Fruit fly (Drosophila melanogaster): ENCODE measurements around the gene Pgam5.
A peak's percentile ranks its signal among the peaks of the same experiment; 100 is the strongest.

Gene Pgam5

DNA sequence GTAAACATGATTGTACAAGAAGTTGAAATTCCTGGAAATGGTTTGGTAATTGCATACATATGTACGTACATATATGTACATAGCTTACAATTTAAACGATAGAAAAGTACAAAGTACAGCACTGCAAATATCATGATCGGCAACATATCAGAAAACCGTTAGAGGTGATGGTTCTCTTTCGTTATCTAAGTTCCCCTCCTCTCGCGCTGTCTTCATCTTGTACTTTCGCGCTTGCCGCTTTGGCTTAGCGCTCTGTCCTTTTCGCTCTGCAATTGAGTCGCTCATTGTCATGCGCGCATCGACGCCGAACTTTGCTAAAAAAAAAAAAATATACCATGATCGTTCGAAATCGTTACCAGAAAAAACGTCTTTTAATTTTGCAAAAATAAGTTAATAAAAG is 30.6 kb upstream of the Pgam5 start:
- TF ChIP-seq Snoo (tag; optimal IDR thresholded peaks at IDR 0.05) = no peak
- no peak for TF ChIP-seq CG8301 (tag; optimal IDR thresholded peaks at IDR 0.05)
- TF ChIP-seq CG12605 (GFP tag; IDR thresholded peaks at IDR 0.05) = no peak

DNA sequence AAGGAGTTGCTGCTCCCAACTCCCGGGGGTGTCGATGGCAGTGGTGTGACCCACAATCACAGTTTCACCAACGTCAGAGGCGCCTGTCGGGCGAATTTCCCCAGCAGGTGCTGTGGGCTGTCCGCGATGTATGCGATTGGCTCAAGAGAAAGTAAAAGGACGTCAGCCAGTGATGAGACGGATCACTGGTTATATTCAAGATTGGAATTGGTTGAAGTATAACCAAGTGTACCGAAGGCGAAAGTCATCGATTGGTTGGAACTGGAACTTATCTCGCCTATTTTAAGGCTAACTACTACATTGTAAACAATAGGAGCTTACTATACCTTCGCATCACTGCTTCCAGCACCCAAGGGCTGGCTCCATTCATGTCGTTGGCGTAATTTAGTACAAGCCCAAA is 29.7 kb upstream of the Pgam5 start, which contains the start of gene CG32801:
CG32801 (minus strand) TSS at position 101 of the 400 bp plus-strand sequence.
- TF ChIP-seq CG10348 (GFP tag; IDR thresholded peaks at IDR 0.05) = no peak
- TF ChIP-seq CG12605 (GFP tag; IDR thresholded peaks at IDR 0.05) = no peak
- TF ChIP-seq fd96Ca (GFP tag; IDR thresholded peaks at IDR 0.05) = no peak
- no peak for TF ChIP-seq CG8301 (tag; optimal IDR thresholded peaks at IDR 0.05)
- no peak for TF ChIP-seq gl (tag; optimal IDR thresholded peaks at IDR 0.05)
- TF ChIP-seq Snoo (tag; optimal IDR thresholded peaks at IDR 0.05) = no peak

- TF ChIP-seq CG13204 (GFP tag; optimal IDR thresholded peaks at IDR 0.05) (no peak), CG8301 (tag; optimal IDR thresholded peaks at IDR 0.05) (no peak), CG8159 (tag; optimal IDR thresholded peaks at IDR 0.05) (no peak), EcR (GFP tag; optimal IDR thresholded peaks at IDR 0.05) (peak; percentile 39), CG4496 (GFP tag; IDR thresholded peaks at IDR 0.05) (no peak), Ets98B (GFP tag; IDR thresholded peaks at IDR 0.05) (no peak)
Measured at dm6 chrX:1901605-1902136, 28.3 kb upstream of the Pgam5 start, which contains the start of gene Ldaf1. Gene Ldaf1 (minus strand): TSS chrX:1901911.

DNA sequence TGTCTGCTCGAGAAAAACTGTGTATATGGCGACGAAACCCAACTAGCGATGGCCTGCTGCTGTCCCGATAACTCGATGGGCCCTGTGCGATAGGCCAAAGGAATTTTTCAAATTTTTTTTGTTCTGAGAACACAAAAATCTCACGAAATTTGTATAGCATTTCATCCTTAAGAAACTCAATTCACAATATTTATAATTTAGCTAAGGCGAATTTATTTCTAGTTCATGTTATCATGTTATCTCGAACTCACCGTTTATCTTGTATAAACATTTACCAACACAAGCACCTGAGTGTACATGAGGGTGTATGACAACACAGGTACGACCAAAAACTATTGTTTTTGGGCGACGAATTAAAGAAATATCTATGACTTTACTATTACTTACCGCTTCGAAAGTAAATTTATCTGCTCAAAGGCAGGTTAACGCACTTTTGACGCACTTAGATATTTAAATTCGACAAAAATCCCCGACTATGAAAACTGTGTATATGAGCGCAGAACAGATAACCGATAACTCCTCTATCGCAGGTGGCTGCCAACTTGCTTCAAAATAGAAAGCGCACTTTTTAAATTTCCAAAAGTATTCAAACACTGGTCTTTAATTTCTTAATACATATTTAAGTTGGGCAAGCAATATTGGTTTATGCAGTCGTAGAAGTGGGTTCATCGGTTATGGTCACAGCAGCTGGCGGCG is 26.9 kb upstream of the Pgam5 start, which contains the start of gene arm:
arm (minus strand) TSS at position 524 of the 696 bp plus-strand sequence.
- TF ChIP-seq CG8159 (tag; optimal IDR thresholded peaks at IDR 0.05) (peak; percentile 12), Pif1B (GFP tag; optimal IDR thresholded peaks at IDR 0.05) (no peak), Snoo (tag; optimal IDR thresholded peaks at IDR 0.05) (no peak), fd96Ca (GFP tag; IDR thresholded peaks at IDR 0.05) (no peak), CG15710 (tag; optimal IDR thresholded peaks at IDR 0.05) (no peak), D1 (tag; optimal IDR thresholded peaks at IDR 0.05) (no peak), CG12605 (GFP tag; IDR thresholded peaks at IDR 0.05) (no peak), CG14655 (GFP tag; optimal IDR thresholded peaks at IDR 0.05) (no peak), rn (GFP tag; IDR thresholded peaks at IDR 0.05) (no peak)

dm6 chrX:1899445-1900085 is 26.2 kb upstream of the Pgam5 start:
- no peak for TF ChIP-seq fd96Ca (GFP tag; IDR thresholded peaks at IDR 0.05)
- peak; percentile 62 for TF ChIP-seq CG13204 (GFP tag; optimal IDR thresholded peaks at IDR 0.05)
- peak; percentile 31 for TF ChIP-seq Pif1B (GFP tag; optimal IDR thresholded peaks at IDR 0.05)
- TF ChIP-seq Ets98B (GFP tag; IDR thresholded peaks at IDR 0.05) = peak; percentile 21; the same call in 1 of the 2 replicates

DNA sequence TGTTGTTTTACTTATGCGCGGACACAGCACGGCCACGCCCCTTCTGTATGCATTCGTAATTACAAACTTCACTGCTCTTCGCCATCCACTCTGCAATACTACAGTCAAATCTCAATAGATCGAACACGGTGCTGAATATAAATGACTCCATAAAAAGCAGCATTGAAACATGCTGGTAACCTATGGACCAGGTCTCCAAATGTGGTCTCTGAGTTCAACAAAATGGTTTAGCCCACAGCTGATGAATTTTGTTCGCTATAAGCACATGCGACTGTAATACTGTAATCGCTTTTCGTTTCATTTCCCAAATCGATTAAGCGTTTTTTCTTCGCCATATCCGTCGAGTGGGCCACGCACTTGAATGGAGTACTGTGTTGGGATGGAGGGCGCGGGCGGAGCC is 24.0 kb upstream of the Pgam5 start:
- TF ChIP-seq fd96Ca (GFP tag; IDR thresholded peaks at IDR 0.05) (peak; percentile 60; the same call in 1 of the 3 replicates), EcR (GFP tag; optimal IDR thresholded peaks at IDR 0.05) (no peak), gl (tag; optimal IDR thresholded peaks at IDR 0.05) (peak; percentile 16), CG17806 (tag; optimal IDR thresholded peaks at IDR 0.05) (peak; percentile 39), CG4496 (GFP tag; IDR thresholded peaks at IDR 0.05) (peak; percentile 73; the same call in 2 of the 3 replicates), CG34367 (tag; optimal IDR thresholded peaks at IDR 0.05) (peak; percentile 16), CG10348 (GFP tag; IDR thresholded peaks at IDR 0.05) (no peak), Pif1A (GFP tag; optimal IDR thresholded peaks at IDR 0.05) (no peak), CG8159 (tag; optimal IDR thresholded peaks at IDR 0.05) (peak; percentile 58), D1 (tag; optimal IDR thresholded peaks at IDR 0.05) (no peak), CG15710 (tag; optimal IDR thresholded peaks at IDR 0.05) (peak; percentile 66), CG9948 (tag; optimal IDR thresholded peaks at IDR 0.05) (peak; percentile 33), Pif1B (GFP tag; optimal IDR thresholded peaks at IDR 0.05) (no peak), CG14655 (GFP tag; optimal IDR thresholded peaks at IDR 0.05) (no peak), Snoo (tag; optimal IDR thresholded peaks at IDR 0.05) (peak; percentile 48), CG12605 (GFP tag; IDR thresholded peaks at IDR 0.05) (no peak), Ets98B (GFP tag; IDR thresholded peaks at IDR 0.05) (peak; percentile 48; the same call in 1 of the 2 replicates), rn (GFP tag; IDR thresholded peaks at IDR 0.05) (no peak), CG13204 (GFP tag; optimal IDR thresholded peaks at IDR 0.05) (no peak), CG32121 (GFP tag; IDR thresholded peaks at IDR 0.05) (peak; percentile 27; the same call in 1 of the 2 replicates), CG8301 (tag; optimal IDR thresholded peaks at IDR 0.05) (peak; percentile 30)

- TF ChIP-seq CG13204 (GFP tag; optimal IDR thresholded peaks at IDR 0.05) = no peak
Measured at dm6 chrX:1893532-1893931, 20.2 kb upstream of the Pgam5 start.

All from whole organism, pupa.